Worm (Caenorhabditis elegans) whole organism, L4 larva: Measurements from ENCODE around the gene nlp-80.

ENCODE experiments used
- aha-1 ChIP-seq: fragments of 150-350 bp; peaks from one replicate; lab custom pipeline; 2014; ENCODE audit warnings: missing biosample characterization, missing genetic modification characterization
- arid-1 ChIP-seq: fragments of 200-800 bp; sonication (Bioruptor generic); conservative IDR thresholded peaks from 2 replicates; pipeline ENCODE4 v1.3.6; 2022; ENCODE audit warnings: missing genetic modification reagents, missing genetic modification characterization, missing compliant biosample characterization
- attf-4 ChIP-seq: sonication (generic microtip); optimal IDR thresholded peaks from 3 replicates; lab custom pipeline; 2017; ENCODE audit warnings: missing biosample characterization, missing genetic modification characterization
- ceh-20 ChIP-seq: fragments of 200-800 bp; sonication (Bioruptor generic); IDR thresholded peaks from 2 replicates; pipeline ENCODE4 v1.3.6; 2022; ENCODE audit warnings: missing genetic modification reagents, missing genetic modification characterization, missing compliant biosample characterization
- ceh-32 ChIP-seq: sonication (generic microtip); optimal IDR thresholded peaks from 2 replicates; lab custom pipeline; 2016; ENCODE audit warnings: mild to moderate bottlenecking, missing genetic modification characterization, missing compliant biosample characterization; ENCODE audit not compliant: poor library complexity
- daf-19 ChIP-seq: fragments of 200-800 bp; sonication (Bioruptor generic); conservative IDR thresholded peaks from 2 replicates; pipeline ENCODE4 v1.3.6; 2022; ENCODE audit warnings: missing genetic modification characterization, missing compliant biosample characterization
- dmd-6 ChIP-seq: fragments of 200-800 bp; sonication (Bioruptor generic); IDR thresholded peaks from 2 replicates; pipeline ENCODE4 v1.3.6; 2022; ENCODE audit warnings: missing genetic modification reagents, missing genetic modification characterization, missing compliant biosample characterization
- dmd-8 ChIP-seq: fragments of 200-800 bp; sonication (Bioruptor generic); IDR thresholded peaks from 2 replicates; pipeline ENCODE4 v1.3.6; 2022; ENCODE audit warnings: missing genetic modification characterization, missing compliant biosample characterization
- dmd-9 ChIP-seq: fragments of 200-800 bp; sonication (Bioruptor generic); IDR thresholded peaks from 2 replicates; pipeline ENCODE4 v1.3.6; 2022; ENCODE audit warnings: missing genetic modification reagents, missing genetic modification characterization, missing compliant biosample characterization
- dve-1 ChIP-seq: sonication (generic microtip); optimal IDR thresholded peaks from 2 replicates; lab custom pipeline; 2017; ENCODE audit warnings: antibody characterized with exemption, mild to moderate bottlenecking, missing genetic modification characterization, missing compliant biosample characterization; ENCODE audit not compliant: insufficient read depth
- egl-43 ChIP-seq: fragments of 200-800 bp; sonication (Bioruptor generic); IDR thresholded peaks from 2 replicates; pipeline ENCODE4 v1.3.6; 2022; ENCODE audit warnings: missing genetic modification reagents, missing genetic modification characterization, missing compliant biosample characterization
- fkh-10 ChIP-seq: fragments of 150-350 bp; optimal IDR thresholded peaks from 2 replicates; lab custom pipeline; 2014; ENCODE audit warnings: missing biosample characterization, missing genetic modification reagents, missing genetic modification characterization
- gei-8 ChIP-seq: fragments of 200-800 bp; sonication (Bioruptor generic); optimal IDR thresholded peaks from 2 replicates; lab custom pipeline; 2018; ENCODE audit warnings: mild to moderate bottlenecking, missing genetic modification characterization, missing compliant biosample characterization
- hif-1 ChIP-seq, 2 experiments: sonication (generic microtip); optimal IDR thresholded peaks; 2 replicates each; lab custom pipeline; 2016 to 2017; ENCODE audit warnings: missing compliant biosample characterization in 2 of 2, missing genetic modification characterization in 2 of 2, missing genetic modification reagents in 2 of 2, missing genotype in 2 of 2, mild to moderate bottlenecking in 1 of 2
- hlh-11 ChIP-seq: fragments of 200-800 bp; sonication (Bioruptor generic); optimal IDR thresholded peaks from 2 replicates; lab custom pipeline; 2018; ENCODE audit warnings: mild to moderate bottlenecking, missing genetic modification characterization, missing compliant biosample characterization
- hlh-30 ChIP-seq: sonication (generic microtip); optimal IDR thresholded peaks from 2 replicates; lab custom pipeline; 2017; ENCODE audit warnings: antibody characterized with exemption, mild to moderate bottlenecking, missing genetic modification characterization, missing compliant biosample characterization; ENCODE audit not compliant: insufficient read depth
- hmg-1.1 ChIP-seq: fragments of 200-800 bp; sonication (Bioruptor generic); IDR thresholded peaks from 2 replicates; pipeline ENCODE4 v1.3.6; 2022; ENCODE audit warnings: missing genetic modification reagents, missing genetic modification characterization, missing compliant biosample characterization
- lin-15B ChIP-seq: fragments of 150-350 bp; sonication (generic microtip); optimal IDR thresholded peaks from 3 replicates; lab custom pipeline; 2014; ENCODE audit warnings: missing biosample characterization, missing genetic modification characterization
- lir-3 ChIP-seq: sonication (generic microtip); optimal IDR thresholded peaks from 2 replicates; lab custom pipeline; 2016; ENCODE audit warnings: mild to moderate bottlenecking, missing genetic modification characterization, missing compliant biosample characterization
- mdl-1 ChIP-seq, 2 experiments: fragments of 150-350 bp in 1 of 2; sonication (generic microtip) in 1 of 2; optimal IDR thresholded peaks; 2 replicates each; lab custom pipeline; 2014 to 2017; ENCODE audit warnings: missing biosample characterization in 2 of 2, missing genetic modification characterization in 2 of 2
- mxl-2 ChIP-seq: fragments of 200-800 bp; sonication (Bioruptor generic); conservative IDR thresholded peaks from 2 replicates; pipeline ENCODE4 v1.3.6; 2022; ENCODE audit warnings: missing genetic modification reagents, missing genetic modification characterization, missing compliant biosample characterization
- mxl-3 ChIP-seq: fragments of 200-800 bp; sonication (Bioruptor generic); optimal IDR thresholded peaks from 2 replicates; lab custom pipeline; 2018; ENCODE audit warnings: mild to moderate bottlenecking, missing genetic modification characterization, missing compliant biosample characterization
- nhr-10 ChIP-seq: fragments of 150-350 bp; optimal IDR thresholded peaks from 2 replicates; lab custom pipeline; 2014; ENCODE audit warnings: missing biosample characterization, missing genetic modification characterization
- nhr-237 ChIP-seq: sonication (generic microtip); optimal IDR thresholded peaks from 2 replicates; lab custom pipeline; 2017; ENCODE audit warnings: missing biosample characterization, missing genetic modification characterization
- nhr-28 ChIP-seq: fragments of 150-350 bp; optimal IDR thresholded peaks from 2 replicates; lab custom pipeline; 2014; ENCODE audit warnings: missing biosample characterization, missing genetic modification characterization
- nhr-42 ChIP-seq: fragments of 200-800 bp; sonication (Bioruptor generic); IDR thresholded peaks from 2 replicates; pipeline ENCODE4 v1.3.6; 2022; ENCODE audit warnings: missing genetic modification characterization, missing compliant biosample characterization
- nhr-48 ChIP-seq: sonication (generic microtip); optimal IDR thresholded peaks from 2 replicates; lab custom pipeline; 2016; ENCODE audit warnings: mild to moderate bottlenecking, missing genetic modification characterization, missing compliant biosample characterization
- nhr-77 ChIP-seq: fragments of 150-350 bp; optimal IDR thresholded peaks from 2 replicates; lab custom pipeline; 2014; ENCODE audit warnings: missing biosample characterization, missing genetic modification characterization
- pqm-1 ChIP-seq: sonication (generic microtip); optimal IDR thresholded peaks from 2 replicates; lab custom pipeline; 2017; ENCODE audit warnings: missing biosample characterization, missing genetic modification characterization
- rbr-2 ChIP-seq: sonication (generic microtip); optimal IDR thresholded peaks from 2 replicates; lab custom pipeline; 2016; ENCODE audit warnings: missing genotype, missing genetic modification characterization, missing compliant biosample characterization
- snpc-1.2 ChIP-seq: fragments of 200-800 bp; sonication (Bioruptor generic); IDR thresholded peaks from 2 replicates; pipeline ENCODE4 v1.3.6; 2022; ENCODE audit warnings: missing genetic modification reagents, missing genetic modification characterization, missing compliant biosample characterization
- spr-1 ChIP-seq: sonication (generic microtip); optimal IDR thresholded peaks from 2 replicates; lab custom pipeline; 2016; ENCODE audit warnings: mild to moderate bottlenecking, missing genetic modification characterization, missing compliant biosample characterization
- spr-3 ChIP-seq: fragments of 200-800 bp; sonication (Bioruptor generic); optimal IDR thresholded peaks from 2 replicates; lab custom pipeline; 2018; ENCODE audit warnings: mild to moderate bottlenecking, missing genetic modification characterization, missing compliant biosample characterization
- unc-130 ChIP-seq: sonication (generic microtip); optimal IDR thresholded peaks from 2 replicates; lab custom pipeline; 2016; ENCODE audit warnings: missing genetic modification reagents, missing genetic modification characterization, missing compliant biosample characterization
- unc-62 ChIP-seq, 3 experiments: fragments of 150-350 bp in 1 of 3; sonication (generic microtip); optimal IDR thresholded peaks in 2 of 3; peaks in 1 of 3; 1 replicate in 1 of 3; 2 replicates in 2 of 3; lab custom pipeline; 2014 to 2017; ENCODE audit warnings: missing biosample characterization in 3 of 3, missing genetic modification characterization in 3 of 3, missing genetic modification reagents in 3 of 3, missing genotype in 1 of 3
- zag-1 ChIP-seq: fragments of 150-350 bp; optimal IDR thresholded peaks from 2 replicates; lab custom pipeline; 2014; ENCODE audit warnings: missing biosample characterization, missing genetic modification characterization
- zip-2 ChIP-seq: fragments of 150-350 bp; optimal IDR thresholded peaks from 2 replicates; lab custom pipeline; 2014; ENCODE audit warnings: missing biosample characterization, missing genetic modification characterization
- ztf-11 ChIP-seq: fragments of 150-350 bp; optimal IDR thresholded peaks from 2 replicates; lab custom pipeline; 2014; ENCODE audit warnings: missing biosample characterization, missing genetic modification characterization

Gene nlp-80

ce11 chrV:11051921-11052320 lies 13.5 kb downstream of the nlp-80 start, which contains the start of gene T04C12.33:
TSS of gene T04C12.33 (plus strand) at chrV:11052221.
- no peak for TF ChIP-seq ztf-11 (tag; lab: Kevin White, UChicago)
- TF ChIP-seq spr-3 (GFP tag; lab: Kevin White, UChicago): no peak
- peak; percentile 88 for TF ChIP-seq aha-1 (tag; lab: Kevin White, UChicago)

ce11 chrV:11048678-11049077 lies 16.7 kb downstream of the nlp-80 start, which contains the start of gene srh-74:
TSS of gene srh-74 (minus strand) at chrV:11048778.
- no peak for TF ChIP-seq zag-1 (tag; lab: Kevin White, UChicago)
- TF ChIP-seq hif-1 (tag; optimal IDR thresholded peaks at IDR 0.05; lab: Kevin White, UChicago): no peak
- TF ChIP-seq unc-130 (GFP tag; lab: Kevin White, UChicago): no peak
- TF ChIP-seq snpc-1.2 (GFP tag; lab: Robert Waterston, UW): no peak
- TF ChIP-seq ceh-32 (tag; lab: Kevin White, UChicago): no peak
- no peak for TF ChIP-seq hmg-1.1 (GFP tag; lab: Robert Waterston, UW)
- no peak for TF ChIP-seq fkh-10 (GFP tag; lab: Kevin White, UChicago)
- no peak for TF ChIP-seq dmd-9
- no peak for TF ChIP-seq ceh-20 (GFP tag; lab: Robert Waterston, UW)
- TF ChIP-seq arid-1: no peak
- TF ChIP-seq rbr-2 (tag; lab: Kevin White, UChicago): no peak
- TF ChIP-seq dve-1 (tag; lab: Kevin White, UChicago): no peak
- no peak for TF ChIP-seq egl-43 (GFP tag; lab: Robert Waterston, UW)
- no peak for TF ChIP-seq hlh-11 (tag; lab: Kevin White, UChicago)
- TF ChIP-seq pqm-1 (tag; lab: Kevin White, UChicago): no peak
- TF ChIP-seq nhr-48 (tag; lab: Kevin White, UChicago): no peak
- no peak for TF ChIP-seq ztf-11 (tag; lab: Kevin White, UChicago)
- no peak for TF ChIP-seq lin-15B (tag; lab: Kevin White, UChicago)
- no peak for TF ChIP-seq attf-4
- TF ChIP-seq nhr-10: no peak

- no peak for TF ChIP-seq zip-2 (tag; lab: Kevin White, UChicago)
- peak; percentile 96 for TF ChIP-seq nhr-28 (tag; lab: Kevin White, UChicago)
- TF ChIP-seq mxl-2 (GFP tag; lab: Robert Waterston, UW): no peak
- TF ChIP-seq dve-1 (tag; lab: Kevin White, UChicago): peak; percentile 9
- TF ChIP-seq hlh-11 (tag; lab: Kevin White, UChicago): peak; percentile 11
- no peak for TF ChIP-seq lir-3 (tag; lab: Kevin White, UChicago)
- no peak for TF ChIP-seq gei-8 (GFP tag; lab: Kevin White, UChicago)
- peak; percentile 42 for TF ChIP-seq pqm-1 (tag; lab: Kevin White, UChicago)
- TF ChIP-seq hlh-30 (tag; lab: Kevin White, UChicago): peak; percentile 23
- TF ChIP-seq unc-62 (GFP tag; optimal IDR thresholded peaks at IDR 0.05 in 1 of 2; lab: Kevin White, UChicago): peak in 1 of 2 experiments; percentile 66
- no peak for TF ChIP-seq unc-62 (tag; optimal IDR thresholded peaks at IDR 0.05; lab: Kevin White, UChicago)
- TF ChIP-seq nhr-77 (tag; lab: Kevin White, UChicago): peak; percentile 67
- peak; percentile 46 for TF ChIP-seq dmd-6 (GFP tag; lab: Robert Waterston, UW)
- peak in 1 of 2 experiments; percentile 53 for TF ChIP-seq mdl-1 (tag; optimal IDR thresholded peaks at IDR 0.05; lab: Kevin White, UChicago)
- TF ChIP-seq spr-1 (tag; lab: Kevin White, UChicago): no peak
Observed at ce11 chrV:11046730-11047129, 18.7 kb downstream of the nlp-80 start, which contains the start of gene dhs-18. TSS of gene dhs-18 (minus strand) at chrV:11046833.

ce11 chrV:11043767-11044166 lies 21.6 kb downstream of the nlp-80 start, which contains the start of gene C45B11.6:
TSS of gene C45B11.6 (plus strand) at chrV:11044067.
- TF ChIP-seq daf-19: no peak
- TF ChIP-seq nhr-237 (tag; lab: Kevin White, UChicago): no peak
- TF ChIP-seq attf-4: no peak
- no peak for TF ChIP-seq nhr-42 (GFP tag; lab: Robert Waterston, UW)
- TF ChIP-seq mxl-3: no peak
- no peak for TF ChIP-seq hif-1 (tag; optimal IDR thresholded peaks at IDR 0.05; lab: Kevin White, UChicago)
- no peak for TF ChIP-seq dmd-8 (GFP tag; lab: Robert Waterston, UW)
- TF ChIP-seq hlh-11 (tag; lab: Kevin White, UChicago): no peak
- no peak for TF ChIP-seq nhr-48 (tag; lab: Kevin White, UChicago)
- TF ChIP-seq, all 104 proteins: peak for 0
